Worm (Caenorhabditis elegans) whole organism, young adult: Measurements from ENCODE around the gene smcl-1.

Source experiments
- F33H1.4 ChIP-seq: fragments of 200-800 bp; sonication (Bioruptor generic); IDR thresholded peaks from 2 replicates; pipeline ENCODE4 v1.3.6; 2022; ENCODE audit warnings: missing genetic modification reagents, missing genetic modification characterization, missing compliant biosample characterization
- F55B11.4 ChIP-seq: sonication (generic microtip); optimal IDR thresholded peaks from 2 replicates; lab custom pipeline; 2016; ENCODE audit warnings: missing compliant biosample characterization, missing genetic modification characterization, borderline replicate concordance; ENCODE audit not compliant: insufficient read depth
- T07F8.4 ChIP-seq: sonication (generic microtip); optimal IDR thresholded peaks from 2 replicates; lab custom pipeline; 2016; ENCODE audit warnings: mild to moderate bottlenecking, missing genetic modification characterization, moderate library complexity, missing compliant biosample characterization
- ZK185.1 ChIP-seq: sonication (generic microtip); optimal IDR thresholded peaks from 2 replicates; lab custom pipeline; 2016; ENCODE audit warnings: mild to moderate bottlenecking, missing genetic modification characterization, missing compliant biosample characterization; ENCODE audit not compliant: poor library complexity, severe bottlenecking
- akir-1 ChIP-seq: fragments of 200-800 bp; sonication (Bioruptor generic); optimal IDR thresholded peaks from 2 replicates; lab custom pipeline; 2018; ENCODE audit warnings: mild to moderate bottlenecking, missing genetic modification characterization, moderate library complexity, missing compliant biosample characterization
- aptf-2 ChIP-seq: fragments of 200-800 bp; sonication (Bioruptor generic); conservative IDR thresholded peaks from 2 replicates; pipeline ENCODE4 v1.3.6; 2022; ENCODE audit warnings: missing genetic modification reagents, missing genetic modification characterization, missing compliant biosample characterization
- efl-1 ChIP-seq: fragments of 150-350 bp; optimal IDR thresholded peaks from 2 replicates; lab custom pipeline; 2014; ENCODE audit warnings: missing biosample characterization, missing genetic modification reagents, missing genetic modification characterization
- hlh-26 ChIP-seq: fragments of 200-800 bp; sonication (Bioruptor generic); conservative IDR thresholded peaks from 2 replicates; pipeline ENCODE4 v1.3.6; 2022; ENCODE audit warnings: missing genetic modification reagents, missing genetic modification characterization, missing compliant biosample characterization
- mel-28 ChIP-seq: sonication (generic microtip); optimal IDR thresholded peaks from 2 replicates; lab custom pipeline; 2016; ENCODE audit warnings: borderline replicate concordance, mild to moderate bottlenecking, missing genetic modification characterization, missing compliant biosample characterization
- tlf-1 ChIP-seq: fragments of 200-800 bp; sonication (Bioruptor generic); optimal IDR thresholded peaks from 2 replicates; lab custom pipeline; 2018; ENCODE audit warnings: mild to moderate bottlenecking, missing genetic modification characterization, missing compliant biosample characterization
- unc-130 ChIP-seq: sonication (generic microtip); optimal IDR thresholded peaks from 2 replicates; lab custom pipeline; 2016; ENCODE audit warnings: missing genetic modification reagents, missing genetic modification characterization, missing compliant biosample characterization
- unc-62 ChIP-seq: fragments of 150-350 bp; optimal IDR thresholded peaks from 2 replicates; lab custom pipeline; 2014; ENCODE audit warnings: missing biosample characterization, missing genetic modification reagents, missing genetic modification characterization
- zfh-2 ChIP-seq: fragments of 200-800 bp; sonication (Bioruptor generic); conservative IDR thresholded peaks from 2 replicates; pipeline ENCODE4 v1.3.6; 2022; ENCODE audit warnings: missing genetic modification reagents, missing genetic modification characterization, missing compliant biosample characterization
- ztf-6 ChIP-seq: fragments of 200-800 bp; sonication (Bioruptor generic); IDR thresholded peaks from 2 replicates; pipeline ENCODE4 v1.3.6; 2022; ENCODE audit warnings: missing genetic modification reagents, missing genetic modification characterization, missing compliant biosample characterization

- TF ChIP-seq zfh-2 (GFP tag; lab: Robert Waterston, UW) (no peak), ZK185.1 (tag; lab: Kevin White, UChicago) (no peak), F55B11.4 (tag; lab: Kevin White, UChicago) (no peak), tlf-1 (no peak), aptf-2 (GFP tag; lab: Robert Waterston, UW) (no peak), unc-62 (GFP tag; lab: Kevin White, UChicago) (no peak), akir-1 (GFP tag; lab: Kevin White, UChicago) (no peak), mel-28 (tag; lab: Kevin White, UChicago) (no peak), ztf-6 (GFP tag; lab: Robert Waterston, UW) (no peak), T07F8.4 (no peak), hlh-26 (GFP tag; lab: Robert Waterston, UW) (no peak), F33H1.4 (no peak), efl-1 (no peak), unc-130 (no peak)
Measured at ce11 chrX:11743723-11744122, 50.5 kb downstream of the smcl-1 start.
